Worm (Caenorhabditis elegans) whole organism, L3 larva: ENCODE results near the gene F08C6.5.

Source experiments
- R02D3.7 ChIP-seq: fragments of 150-350 bp; optimal IDR thresholded peaks from 2 replicates; lab custom pipeline; 2014; ENCODE audit warnings: missing biosample characterization, missing genetic modification characterization
- aly-2 ChIP-seq: fragments of 150-350 bp; optimal IDR thresholded peaks from 2 replicates; lab custom pipeline; 2014; ENCODE audit warnings: missing biosample characterization, missing genetic modification characterization
- ama-1 ChIP-seq: fragments of 150-350 bp; optimal IDR thresholded peaks from 2 replicates; lab custom pipeline; 2018
- ceh-16 ChIP-seq: sonication (generic microtip); optimal IDR thresholded peaks from 2 replicates; lab custom pipeline; 2017; ENCODE audit warnings: missing biosample characterization, missing genetic modification characterization
- ceh-28 ChIP-seq: fragments of 150-350 bp; optimal IDR thresholded peaks from 2 replicates; lab custom pipeline; 2014; ENCODE audit warnings: missing biosample characterization, missing genetic modification reagents, missing genetic modification characterization
- ceh-9 ChIP-seq: sonication (generic microtip); optimal IDR thresholded peaks from 2 replicates; lab custom pipeline; 2018; ENCODE audit warnings: missing biosample characterization, missing genetic modification characterization
- daf-12 ChIP-seq: fragments of 150-350 bp; optimal IDR thresholded peaks from 2 replicates; lab custom pipeline; 2014; ENCODE audit warnings: missing biosample characterization, missing genetic modification reagents, missing genetic modification characterization
- egl-27 ChIP-seq: sonication (generic microtip); optimal IDR thresholded peaks from 4 replicates; lab custom pipeline; 2017; ENCODE audit warnings: missing biosample characterization, missing genetic modification reagents, missing genetic modification characterization
- egl-5 ChIP-seq: fragments of 150-350 bp; optimal IDR thresholded peaks from 2 replicates; lab custom pipeline; 2017; ENCODE audit warnings: missing biosample characterization, missing genetic modification reagents, missing genetic modification characterization, inconsistent platforms
- elt-1 ChIP-seq: fragments of 150-350 bp; optimal IDR thresholded peaks from 2 replicates; lab custom pipeline; 2014; ENCODE audit warnings: missing biosample characterization, missing genetic modification characterization
- elt-2 ChIP-seq: sonication (generic microtip); optimal IDR thresholded peaks from 2 replicates; lab custom pipeline; 2016; ENCODE audit warnings: missing genetic modification reagents, mild to moderate bottlenecking, missing genetic modification characterization, missing compliant biosample characterization
- elt-3 ChIP-seq, 3 experiments: fragments of 150-350 bp in 1 of 3; sonication (generic microtip) in 2 of 3; optimal IDR thresholded peaks; 2 replicates in 2 of 3; 4 replicates in 1 of 3; lab custom pipeline; 2014 to 2017; ENCODE audit warnings: missing biosample characterization in 3 of 3, missing genetic modification characterization in 3 of 3
- eor-1 ChIP-seq, 2 experiments: fragments of 150-350 bp; optimal IDR thresholded peaks; 2 replicates each; lab custom pipeline; 2014 to 2018; ENCODE audit warnings: missing biosample characterization in 2 of 2, missing genetic modification characterization in 2 of 2
- fkh-2 ChIP-seq: fragments of 150-350 bp; optimal IDR thresholded peaks from 2 replicates; lab custom pipeline; 2014; ENCODE audit warnings: missing biosample characterization, missing genetic modification reagents, missing genetic modification characterization
- hmg-11 ChIP-seq: sonication (generic microtip); optimal IDR thresholded peaks from 2 replicates; lab custom pipeline; 2016; ENCODE audit warnings: missing genetic modification characterization, missing compliant biosample characterization
- lsy-12 ChIP-seq: sonication (generic microtip); optimal IDR thresholded peaks from 2 replicates; lab custom pipeline; 2016; ENCODE audit warnings: mild to moderate bottlenecking, missing genetic modification characterization, missing compliant biosample characterization
- mdl-1 ChIP-seq: fragments of 150-350 bp; optimal IDR thresholded peaks from 2 replicates; lab custom pipeline; 2014; ENCODE audit warnings: missing biosample characterization, missing genetic modification characterization
- mml-1 ChIP-seq: fragments of 150-350 bp; sonication (generic microtip); optimal IDR thresholded peaks from 3 replicates; lab custom pipeline; 2014; ENCODE audit warnings: missing biosample characterization, missing genetic modification characterization
- nhr-11 ChIP-seq: fragments of 150-350 bp; optimal IDR thresholded peaks from 2 replicates; lab custom pipeline; 2014; ENCODE audit warnings: missing biosample characterization, missing genetic modification characterization
- nhr-12 ChIP-seq: fragments of 150-350 bp; optimal IDR thresholded peaks from 2 replicates; lab custom pipeline; 2014; ENCODE audit warnings: missing biosample characterization, missing genetic modification characterization
- nhr-237 ChIP-seq: fragments of 150-350 bp; optimal IDR thresholded peaks from 2 replicates; lab custom pipeline; 2014; ENCODE audit warnings: missing biosample characterization, missing genetic modification characterization
- nhr-25 ChIP-seq: sonication (generic microtip); optimal IDR thresholded peaks from 2 replicates; lab custom pipeline; 2017; ENCODE audit warnings: missing biosample characterization, missing genetic modification characterization
- nhr-28 ChIP-seq: fragments of 150-350 bp; optimal IDR thresholded peaks from 2 replicates; lab custom pipeline; 2014; ENCODE audit warnings: missing biosample characterization, missing genetic modification characterization
- nhr-43 ChIP-seq: sonication (generic microtip); optimal IDR thresholded peaks from 2 replicates; lab custom pipeline; 2016; ENCODE audit warnings: mild to moderate bottlenecking, missing genetic modification characterization, missing compliant biosample characterization; ENCODE audit not compliant: poor library complexity, severe bottlenecking
- nhr-67 ChIP-seq: fragments of 150-350 bp; optimal IDR thresholded peaks from 2 replicates; lab custom pipeline; 2014; ENCODE audit warnings: missing biosample characterization, missing genetic modification characterization
- nhr-77 ChIP-seq: fragments of 150-350 bp; optimal IDR thresholded peaks from 2 replicates; lab custom pipeline; 2014; ENCODE audit warnings: missing biosample characterization, missing genetic modification characterization
- pha-4 ChIP-seq: fragments of 150-350 bp; optimal IDR thresholded peaks from 2 replicates; lab custom pipeline; 2014; ENCODE audit warnings: missing biosample characterization, missing genetic modification reagents, missing genetic modification characterization
- pqm-1 ChIP-seq: fragments of 150-350 bp; optimal IDR thresholded peaks from 2 replicates; lab custom pipeline; 2017; ENCODE audit warnings: missing biosample characterization, missing genetic modification characterization, inconsistent platforms
- sea-2 ChIP-seq: fragments of 150-350 bp; sonication (generic microtip); optimal IDR thresholded peaks from 4 replicates; lab custom pipeline; 2014; ENCODE audit warnings: missing biosample characterization, missing genetic modification reagents, missing genetic modification characterization
- skn-1 ChIP-seq: fragments of 150-350 bp; optimal IDR thresholded peaks from 2 replicates; lab custom pipeline; 2014; ENCODE audit warnings: missing biosample characterization, missing genetic modification characterization
- tbx-2 ChIP-seq: sonication (generic microtip); optimal IDR thresholded peaks from 2 replicates; lab custom pipeline; 2016; ENCODE audit warnings: mild to moderate bottlenecking, missing genetic modification characterization, missing compliant biosample characterization
- unc-39 ChIP-seq: sonication (generic microtip); optimal IDR thresholded peaks from 4 replicates; lab custom pipeline; 2017; ENCODE audit warnings: missing biosample characterization, missing genetic modification characterization
- unc-62 ChIP-seq: fragments of 150-350 bp; sonication (generic microtip); optimal IDR thresholded peaks from 4 replicates; lab custom pipeline; 2014; ENCODE audit warnings: missing biosample characterization, missing genetic modification reagents, missing genetic modification characterization
- zag-1 ChIP-seq: fragments of 150-350 bp; optimal IDR thresholded peaks from 2 replicates; lab custom pipeline; 2014; ENCODE audit warnings: missing biosample characterization, missing genetic modification characterization
- ztf-11 ChIP-seq: fragments of 150-350 bp; optimal IDR thresholded peaks from 2 replicates; lab custom pipeline; 2014; ENCODE audit warnings: missing biosample characterization, missing genetic modification characterization
- ztf-4 ChIP-seq: fragments of 150-350 bp; optimal IDR thresholded peaks from 2 replicates; lab custom pipeline; 2014; ENCODE audit warnings: missing biosample characterization, missing genetic modification characterization

Gene F08C6.5

DNA sequence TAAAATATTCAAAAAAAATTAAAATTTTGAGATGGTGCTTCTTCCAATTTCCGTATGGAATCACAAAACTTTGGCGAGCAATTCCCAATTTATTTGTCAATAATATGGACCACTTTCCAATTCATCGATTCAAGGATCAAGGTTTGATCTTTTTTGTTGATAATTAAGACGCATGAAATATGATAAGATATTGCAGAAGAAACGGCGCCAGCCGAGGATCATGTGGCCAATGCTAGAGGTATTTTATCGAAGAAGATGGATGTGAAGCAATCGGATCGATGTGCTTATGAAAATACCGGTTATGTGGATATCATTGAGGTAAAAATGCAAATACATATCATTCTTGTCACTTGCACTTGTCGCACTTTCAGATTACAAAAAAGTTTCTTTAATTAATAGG lies 8.8 kb upstream of the F08C6.5 start:
- TF ChIP-seq sea-2, result no peak
- no peak for TF ChIP-seq hmg-11 (tag; lab: Kevin White, UChicago)
- TF ChIP-seq nhr-43 (tag; lab: Kevin White, UChicago), result peak; percentile 42
- TF ChIP-seq nhr-11 (tag; lab: Kevin White, UChicago), result no peak
- peak; percentile 15 for TF ChIP-seq nhr-25 (tag; lab: Kevin White, UChicago)
- TF ChIP-seq elt-3 (tag; optimal IDR thresholded peaks at IDR 0.05; lab: Kevin White, UChicago), result no peak
- TF ChIP-seq unc-39, result no peak

DNA sequence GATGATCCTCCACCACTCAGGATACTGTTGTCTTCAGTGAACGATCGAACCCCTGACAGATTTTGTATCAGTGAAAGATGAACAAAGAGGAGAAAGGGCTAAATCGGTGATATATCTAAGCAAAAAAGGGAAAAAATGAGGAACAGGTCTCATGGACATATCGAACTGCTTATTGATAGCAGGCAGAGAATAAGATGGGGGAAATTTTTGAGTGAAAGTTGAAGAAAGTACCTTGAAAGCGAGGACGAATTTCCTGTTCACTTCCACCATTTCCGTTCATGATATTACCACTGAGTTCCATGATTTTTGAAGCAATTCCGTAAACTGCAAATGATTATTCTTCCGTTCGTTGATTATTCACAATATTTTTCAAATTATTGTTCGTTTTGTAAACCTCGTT lies 5.9 kb upstream of the F08C6.5 start:
- peak; percentile 18 for TF ChIP-seq nhr-25 (tag; lab: Kevin White, UChicago)
- TF ChIP-seq R02D3.7 (tag; lab: Kevin White, UChicago), result no peak
- peak; percentile 18 for TF ChIP-seq nhr-43 (tag; lab: Kevin White, UChicago)

DNA sequence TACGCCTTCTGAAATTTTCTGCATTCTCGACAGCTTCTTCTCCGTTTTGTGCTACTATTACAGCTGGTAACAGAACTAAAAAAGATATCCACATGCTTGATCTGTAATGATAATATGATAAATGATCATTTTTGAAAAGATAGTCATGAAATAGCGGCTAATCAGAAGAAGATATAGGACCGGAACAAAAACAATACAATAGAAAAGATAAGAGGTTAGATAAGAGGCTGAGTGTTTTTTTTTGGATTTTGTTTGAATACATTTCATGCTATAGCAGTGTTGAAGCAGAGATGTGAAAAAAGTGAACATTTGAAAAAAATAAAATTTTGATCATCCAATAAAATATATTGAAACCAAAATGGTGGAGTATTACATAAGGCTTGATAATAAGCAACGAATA lies 4.9 kb upstream of the F08C6.5 start, which contains the start of gene F46C8.8:
Gene F46C8.8 (minus strand): TSS at position 101 of the 400 bp plus-strand sequence.
- TF ChIP-seq zag-1 (no peak), mml-1 (tag; lab: Kevin White, UChicago) (no peak), mdl-1 (tag; lab: Kevin White, UChicago) (no peak), fkh-2 (tag; lab: Kevin White, UChicago) (no peak), eor-1 (tag; optimal IDR thresholded peaks at IDR 0.05; lab: Kevin White, UChicago) (no peak), ztf-11 (tag; lab: Kevin White, UChicago) (no peak), nhr-11 (tag; lab: Kevin White, UChicago) (no peak), nhr-12 (tag; lab: Kevin White, UChicago) (no peak), nhr-67 (tag; lab: Kevin White, UChicago) (no peak), ceh-16 (no peak), lsy-12 (tag; lab: Kevin White, UChicago) (no peak), nhr-237 (tag; lab: Kevin White, UChicago) (no peak), pqm-1 (tag; lab: Kevin White, UChicago) (no peak)

DNA sequence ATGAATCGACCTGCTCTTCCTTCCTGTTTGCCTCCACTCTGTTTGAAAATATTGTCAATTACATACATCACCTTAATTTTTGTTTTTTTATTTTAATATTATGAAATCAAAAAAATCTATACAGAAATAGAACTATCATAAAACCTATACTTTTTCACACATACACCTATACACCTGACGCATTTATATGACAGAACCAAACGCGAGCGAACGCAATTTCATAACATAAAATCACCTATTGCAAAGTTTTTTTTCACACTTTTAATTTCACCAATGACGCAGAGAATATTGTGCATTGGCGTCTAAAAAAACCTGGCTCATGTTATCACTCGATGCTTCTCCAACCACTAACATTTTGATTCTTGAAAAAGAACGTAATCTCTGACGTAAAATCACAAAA lies 2.8 kb downstream of the F08C6.5 start:
- no peak for TF ChIP-seq egl-27 (tag; lab: Kevin White, UChicago)
- TF ChIP-seq R02D3.7 (tag; lab: Kevin White, UChicago), result no peak
- peak; percentile 32 for TF ChIP-seq elt-2 (tag; lab: Kevin White, UChicago)
- no peak for TF ChIP-seq ceh-9 (tag; lab: Kevin White, UChicago)
- TF ChIP-seq, all 47 proteins: peak for 1

DNA sequence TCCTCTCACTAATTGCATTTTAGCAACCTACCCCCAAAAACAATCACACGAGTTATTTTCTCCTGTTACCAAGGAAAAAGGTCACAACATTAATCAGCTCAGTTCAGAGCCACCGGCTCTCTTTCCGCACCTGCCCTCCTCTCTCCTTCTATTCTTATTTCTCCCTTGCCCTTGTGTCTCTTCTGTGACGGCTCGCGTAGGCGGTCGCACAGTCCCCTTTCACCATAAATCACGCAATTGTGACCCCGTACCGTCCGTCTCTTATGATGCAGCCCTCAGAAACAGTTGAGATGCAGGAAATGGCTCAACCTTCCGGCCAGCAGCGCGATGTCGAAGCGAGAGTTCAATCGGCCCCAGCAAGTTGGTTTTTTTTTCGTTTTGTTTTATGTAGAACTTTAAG lies 3.4 kb downstream of the F08C6.5 start, which contains the start of gene sto-1:
Gene sto-1 (plus strand): TSS at position 200 of the 400 bp plus-strand sequence.
- TF ChIP-seq ztf-11 (tag; lab: Kevin White, UChicago) (no peak), ztf-4 (tag; lab: Kevin White, UChicago) (no peak), pqm-1 (tag; lab: Kevin White, UChicago) (no peak), pha-4 (tag; lab: Kevin White, UChicago) (no peak), nhr-43 (tag; lab: Kevin White, UChicago) (no peak), ceh-9 (tag; lab: Kevin White, UChicago) (no peak), nhr-25 (tag; lab: Kevin White, UChicago) (no peak), nhr-28 (tag; lab: Kevin White, UChicago) (no peak), ama-1 (lab: Kevin White, UChicago) (no peak), lsy-12 (tag; lab: Kevin White, UChicago) (no peak), skn-1 (no peak), nhr-11 (tag; lab: Kevin White, UChicago) (no peak), egl-5 (tag; lab: Kevin White, UChicago) (no peak)

DNA sequence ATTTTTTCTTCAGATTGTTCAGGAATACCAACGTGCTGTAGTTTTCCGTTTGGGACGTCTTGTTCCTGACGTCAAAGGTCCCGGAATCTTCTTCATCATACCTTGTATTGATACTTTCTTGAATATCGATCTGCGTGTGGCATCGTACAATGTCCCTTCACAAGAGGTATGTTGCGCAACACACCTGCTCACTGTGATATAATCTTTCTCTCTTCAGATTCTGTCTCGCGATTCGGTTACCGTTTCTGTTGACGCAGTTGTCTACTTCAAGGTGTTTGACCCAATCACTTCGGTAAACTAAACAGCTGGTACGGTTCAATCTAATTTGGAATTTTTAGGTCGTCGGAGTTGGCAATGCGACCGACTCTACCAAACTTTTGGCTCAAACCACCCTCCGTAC lies 4.2 kb downstream of the F08C6.5 start:
- TF ChIP-seq pha-4 (tag; lab: Kevin White, UChicago) (no peak), mdl-1 (tag; lab: Kevin White, UChicago) (no peak), nhr-77 (tag; lab: Kevin White, UChicago) (no peak), eor-1 (tag; optimal IDR thresholded peaks at IDR 0.05; lab: Kevin White, UChicago) (no peak), mml-1 (tag; lab: Kevin White, UChicago) (no peak), nhr-12 (tag; lab: Kevin White, UChicago) (no peak), nhr-43 (tag; lab: Kevin White, UChicago) (no peak), elt-3 (tag; optimal IDR thresholded peaks at IDR 0.05; lab: Kevin White, UChicago) (no peak), skn-1 (no peak), elt-1 (tag; lab: Kevin White, UChicago) (no peak), aly-2 (no peak), tbx-2 (no peak), nhr-25 (tag; lab: Kevin White, UChicago) (no peak), daf-12 (no peak), lsy-12 (tag; lab: Kevin White, UChicago) (no peak), unc-62 (GFP tag; lab: Kevin White, UChicago) (no peak), pqm-1 (tag; lab: Kevin White, UChicago) (no peak), ceh-28 (tag; lab: Kevin White, UChicago) (no peak)
